Worm (Caenorhabditis elegans) whole organism, L1 larva: ENCODE data around the gene sri-40.

ENCODE experiments used
- Y116A8C.19 ChIP-seq: sonication (generic microtip); optimal IDR thresholded peaks from 2 replicates; lab custom pipeline; 2016; ENCODE audit warnings: missing compliant biosample characterization, missing genetic modification characterization, borderline replicate concordance
- ama-1 ChIP-seq: fragments of 150-350 bp; optimal IDR thresholded peaks from 2 replicates; lab custom pipeline; 2014
- efl-1 ChIP-seq, 4 experiments: fragments of 150-350 bp; optimal IDR thresholded peaks in 3 of 4; peaks in 1 of 4; 1 replicate in 1 of 4; 2 replicates in 3 of 4; lab custom pipeline; 2014; ENCODE audit warnings: missing biosample characterization in 2 of 4, missing genetic modification characterization in 2 of 4, missing genetic modification reagents in 2 of 4
- efl-3 ChIP-seq: fragments of 200-800 bp; sonication (Bioruptor generic); optimal IDR thresholded peaks from 2 replicates; lab custom pipeline; 2018; ENCODE audit warnings: mild to moderate bottlenecking, missing genetic modification characterization, missing compliant biosample characterization
- jun-1 ChIP-seq: fragments of 150-350 bp; optimal IDR thresholded peaks from 2 replicates; lab custom pipeline; 2014; ENCODE audit warnings: missing biosample characterization, missing genetic modification reagents, missing genetic modification characterization
- nhr-28 ChIP-seq: fragments of 150-350 bp; optimal IDR thresholded peaks from 2 replicates; lab custom pipeline; 2014; ENCODE audit warnings: missing biosample characterization, missing genetic modification characterization
- pag-3 ChIP-seq: sonication (generic microtip); optimal IDR thresholded peaks from 2 replicates; lab custom pipeline; 2017; ENCODE audit warnings: missing genetic modification characterization, mild to moderate bottlenecking, missing compliant biosample characterization, antibody characterized with exemption, borderline replicate concordance; ENCODE audit not compliant: insufficient read depth
- snpc-4 ChIP-seq: fragments of 150-350 bp; optimal IDR thresholded peaks from 2 replicates; lab custom pipeline; 2014; ENCODE audit warnings: missing biosample characterization, missing genetic modification characterization
- tbx-2 ChIP-seq: sonication (generic microtip); optimal IDR thresholded peaks from 2 replicates; lab custom pipeline; 2016; ENCODE audit warnings: missing genetic modification characterization, missing compliant biosample characterization
- unc-130 ChIP-seq: fragments of 150-350 bp; optimal IDR thresholded peaks from 2 replicates; lab custom pipeline; 2017; ENCODE audit warnings: missing biosample characterization, missing genetic modification characterization, inconsistent platforms
- unc-86 ChIP-seq: sonication (generic microtip); optimal IDR thresholded peaks from 2 replicates; lab custom pipeline; 2016; ENCODE audit warnings: missing genetic modification characterization, missing compliant biosample characterization

DNA sequence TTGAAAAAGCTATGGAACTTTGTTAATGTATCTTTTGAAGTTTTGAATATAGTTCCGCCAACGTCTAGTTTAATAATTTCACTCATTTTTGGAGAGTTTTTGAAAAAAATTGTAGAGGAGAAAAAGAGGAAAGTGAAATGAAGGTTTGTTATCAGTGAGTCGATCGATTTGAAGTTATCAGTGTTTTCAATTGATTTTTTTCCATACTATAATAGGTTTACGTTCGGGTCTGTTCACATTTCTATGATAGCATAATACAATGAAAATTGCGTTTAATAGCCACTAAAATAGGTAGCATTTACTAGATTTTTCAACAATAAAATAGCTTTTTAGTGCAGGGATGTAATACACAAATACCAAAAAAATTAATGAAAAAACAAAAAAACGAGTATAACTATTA lies 47.4 kb downstream of the sri-40 start, which contains the start of gene ZC239.16:
- TF ChIP-seq ama-1 (lab: Kevin White, UChicago) (no peak), nhr-28 (no peak), pag-3 (tag; lab: Kevin White, UChicago) (no peak), unc-86 (tag; lab: Kevin White, UChicago) (no peak), tbx-2 (tag; lab: Kevin White, UChicago) (no peak), efl-3 (no peak), snpc-4 (tag; lab: Kevin White, UChicago) (no peak), jun-1 (tag; lab: Kevin White, UChicago) (no peak), Y116A8C.19 (tag; lab: Kevin White, UChicago) (no peak), efl-1 (optimal IDR thresholded peaks at IDR 0.05; lab: Kevin White, UChicago) (no peak), efl-1 (GFP tag; optimal IDR thresholded peaks at IDR 0.05 in 1 of 2; lab: Kevin White, UChicago) (no peak), unc-130 (no peak)
